Worm (Caenorhabditis elegans): ENCODE data around the gene Y59C2A.2.
"Not testable (repeated sequence)": the region's sequence is repeated elsewhere in the genome, so short reads cannot be mapped to it uniquely, and the experiment has no call there.

Y59C2A.2 gene

DNA sequence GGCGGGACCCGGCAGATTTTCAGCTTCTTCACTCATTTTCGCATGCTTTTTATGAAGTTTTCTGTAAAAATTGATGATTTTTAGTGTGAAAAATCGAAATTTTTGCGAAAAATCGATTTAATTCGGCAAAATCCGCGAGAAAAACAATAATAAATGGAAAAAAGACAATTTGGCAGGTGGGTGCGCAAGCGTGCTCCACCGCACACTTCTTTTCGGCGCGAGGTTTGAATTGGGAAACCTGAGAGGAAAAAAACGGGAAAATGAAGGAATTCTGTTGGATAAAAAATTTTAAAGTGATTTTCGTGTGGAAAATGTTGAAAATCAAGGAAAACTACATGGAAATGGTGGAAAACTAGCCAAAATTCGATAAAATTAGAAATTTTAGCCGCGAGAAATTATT is at the start of gene Y59C2A.2:
TSS of gene Y59C2A.2 (minus strand) at position 61 of the 400 bp plus-strand sequence.
- no peak for TF ChIP-seq ceh-36 (tag; optimal IDR thresholded peaks at IDR 0.05)
- no peak for TF ChIP-seq sea-1 (GFP tag; conservative IDR thresholded peaks at IDR 0.05)
- TF ChIP-seq ets-7 (tag; optimal IDR thresholded peaks at IDR 0.05) = no peak

DNA sequence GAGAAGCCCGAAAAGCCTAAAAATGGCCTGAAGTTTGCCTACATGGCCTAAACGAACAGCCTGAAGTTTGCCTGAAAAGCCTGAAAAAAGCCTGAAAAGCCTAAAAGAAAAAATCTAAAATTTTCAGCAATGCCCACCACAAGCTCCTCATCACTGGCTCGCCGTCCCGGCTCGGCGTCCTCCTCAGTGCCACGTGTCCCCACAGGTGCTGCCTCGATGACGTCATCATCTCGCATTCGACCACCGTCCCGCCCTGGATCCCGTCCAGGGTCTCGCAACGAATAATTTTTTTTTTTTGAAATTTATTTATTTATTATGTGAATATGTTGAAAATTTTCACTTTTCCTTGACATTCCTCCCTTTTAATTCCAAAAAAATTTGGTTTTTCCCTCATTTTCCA is 49.7 kb upstream of the Y59C2A.2 start:
- TF ChIP-seq F13C5.2 (tag; optimal IDR thresholded peaks at IDR 0.05) (no peak), hnd-1 (tag; optimal IDR thresholded peaks at IDR 0.05) (no peak), ets-7 (tag; optimal IDR thresholded peaks at IDR 0.05) (no peak), hmg-4 (GFP tag; optimal IDR thresholded peaks at IDR 0.05) (no peak), B0310.2 (tag; optimal IDR thresholded peaks at IDR 0.05) (no peak), scrt-1 (GFP tag; IDR thresholded peaks at IDR 0.05) (no peak), pes-1 (GFP tag; IDR thresholded peaks at IDR 0.05) (no peak), ceh-13 (GFP tag; optimal IDR thresholded peaks at IDR 0.05) (no peak), sea-1 (GFP tag; conservative IDR thresholded peaks at IDR 0.05) (no peak), ama-1 (optimal IDR thresholded peaks at IDR 0.05) (no peak), hmbx-1 (tag; optimal IDR thresholded peaks at IDR 0.05) (no peak), tbx-11 (GFP tag; IDR thresholded peaks at IDR 0.05) (no peak), flt-1 (GFP tag; IDR thresholded peaks at IDR 0.05) (no peak), ceh-36 (tag; optimal IDR thresholded peaks at IDR 0.05) (no peak), tbx-37 (GFP tag; conservative IDR thresholded peaks at IDR 0.05) (no peak), tra-4 (tag; optimal IDR thresholded peaks at IDR 0.05) (no peak), aly-1 (tag; optimal IDR thresholded peaks at IDR 0.05) (no peak)

DNA sequence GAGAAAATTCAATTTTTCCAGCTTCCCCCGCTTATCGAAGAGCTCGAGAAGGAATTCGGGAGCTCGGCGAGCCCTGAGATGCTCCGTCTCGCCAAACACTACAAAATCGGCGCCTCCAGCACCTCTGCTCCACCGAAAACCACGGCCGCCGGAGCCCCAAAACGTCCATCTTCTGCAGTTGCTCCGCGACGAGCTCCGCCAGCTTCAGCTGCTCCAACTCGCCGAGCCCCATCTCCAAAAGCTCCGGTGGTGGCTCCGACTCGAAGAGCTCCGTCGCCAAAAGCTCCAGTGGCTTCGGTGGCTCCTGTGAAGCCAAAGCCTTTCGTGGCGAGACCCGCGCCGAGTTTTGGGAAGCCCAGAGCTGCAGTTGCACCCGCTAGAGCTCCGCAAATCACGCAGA is 47.7 kb upstream of the Y59C2A.2 start:
- no peak for TF ChIP-seq hnd-1 (tag; optimal IDR thresholded peaks at IDR 0.05)
- TF ChIP-seq ceh-36 (tag; optimal IDR thresholded peaks at IDR 0.05) = no peak
- TF ChIP-seq hmg-4 (GFP tag; optimal IDR thresholded peaks at IDR 0.05) = no peak
- no peak for TF ChIP-seq F13C5.2 (tag; optimal IDR thresholded peaks at IDR 0.05)
- no peak for TF ChIP-seq aly-1 (tag; optimal IDR thresholded peaks at IDR 0.05)
- TF ChIP-seq tra-4 (tag; optimal IDR thresholded peaks at IDR 0.05) = no peak
- no peak for TF ChIP-seq ets-7 (tag; optimal IDR thresholded peaks at IDR 0.05)

DNA sequence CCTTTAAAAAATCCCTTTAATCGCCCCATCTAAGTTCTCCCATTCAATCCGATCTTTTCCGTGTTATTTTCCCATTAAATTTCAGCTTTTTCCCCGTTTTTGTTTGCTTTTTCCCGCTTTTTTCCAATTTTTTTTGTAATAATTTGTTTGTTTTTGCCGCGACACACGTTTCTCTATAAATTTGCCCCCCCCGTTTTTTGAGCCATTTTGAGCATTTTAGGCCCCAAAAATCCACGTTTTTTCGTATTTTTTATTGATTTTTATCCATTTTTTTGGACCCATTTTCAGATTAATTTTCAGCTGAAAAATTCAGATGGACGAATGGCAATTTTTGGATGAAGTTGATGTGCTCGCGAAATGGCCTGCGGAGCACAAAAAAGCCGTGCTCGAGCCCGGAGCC is 39.4 kb upstream of the Y59C2A.2 start, which contains the start of gene F54A3.2:
TSS of gene F54A3.2 (plus strand) at position 301 of the 400 bp plus-strand sequence.
- TF ChIP-seq sea-1 (GFP tag; conservative IDR thresholded peaks at IDR 0.05) (no peak), tbx-11 (GFP tag; IDR thresholded peaks at IDR 0.05) (no peak), F13C5.2 (tag; optimal IDR thresholded peaks at IDR 0.05) (no peak), hnd-1 (tag; optimal IDR thresholded peaks at IDR 0.05) (no peak), aly-1 (tag; optimal IDR thresholded peaks at IDR 0.05) (no peak), B0310.2 (tag; optimal IDR thresholded peaks at IDR 0.05) (no peak), ceh-36 (tag; optimal IDR thresholded peaks at IDR 0.05) (no peak), tbx-37 (GFP tag; conservative IDR thresholded peaks at IDR 0.05) (no peak), pes-1 (GFP tag; IDR thresholded peaks at IDR 0.05) (no peak), hmbx-1 (tag; optimal IDR thresholded peaks at IDR 0.05) (no peak), scrt-1 (GFP tag; IDR thresholded peaks at IDR 0.05) (no peak), ceh-13 (GFP tag; optimal IDR thresholded peaks at IDR 0.05) (no peak), hmg-4 (GFP tag; optimal IDR thresholded peaks at IDR 0.05) (no peak), tra-4 (tag; optimal IDR thresholded peaks at IDR 0.05) (no peak)

DNA sequence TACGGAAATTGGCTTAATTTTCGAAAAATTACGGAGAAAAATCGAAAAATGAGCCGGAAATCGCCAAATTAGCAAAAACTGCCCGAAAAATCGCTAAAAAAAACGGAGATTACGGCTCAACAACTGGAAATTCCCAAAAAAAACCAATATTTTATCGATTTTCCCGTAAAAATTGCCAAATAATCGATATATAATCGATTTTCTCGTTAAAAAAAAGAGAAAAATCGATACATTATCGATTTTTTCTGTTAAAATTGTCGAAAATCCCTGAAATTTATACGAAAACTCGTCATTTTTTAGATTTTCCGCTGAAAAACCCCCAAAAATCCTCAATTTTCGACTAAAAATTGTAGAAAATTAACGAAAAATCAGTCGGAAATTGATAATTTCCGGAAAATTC is 32.4 kb upstream of the Y59C2A.2 start:
- TF ChIP-seq sea-1 (GFP tag; conservative IDR thresholded peaks at IDR 0.05) = no peak
- TF ChIP-seq tbx-37 (GFP tag; conservative IDR thresholded peaks at IDR 0.05) = no peak
- no peak for TF ChIP-seq ets-7 (tag; optimal IDR thresholded peaks at IDR 0.05)
- no peak for TF ChIP-seq hmg-4 (GFP tag; optimal IDR thresholded peaks at IDR 0.05)
- no peak for TF ChIP-seq tra-4 (tag; optimal IDR thresholded peaks at IDR 0.05)
- TF ChIP-seq B0310.2 (tag; optimal IDR thresholded peaks at IDR 0.05) = no peak
- no peak for TF ChIP-seq aly-1 (tag; optimal IDR thresholded peaks at IDR 0.05)
- no peak for TF ChIP-seq hnd-1 (tag; optimal IDR thresholded peaks at IDR 0.05)
- TF ChIP-seq F13C5.2 (tag; optimal IDR thresholded peaks at IDR 0.05) = no peak
- no peak for TF ChIP-seq tbx-11 (GFP tag; IDR thresholded peaks at IDR 0.05)
- TF ChIP-seq hmbx-1 (tag; optimal IDR thresholded peaks at IDR 0.05) = no peak
- TF ChIP-seq scrt-1 (GFP tag; IDR thresholded peaks at IDR 0.05) = no peak
- TF ChIP-seq ama-1 (optimal IDR thresholded peaks at IDR 0.05) = no peak
- no peak for TF ChIP-seq flt-1 (GFP tag; IDR thresholded peaks at IDR 0.05)
- TF ChIP-seq ceh-13 (GFP tag; optimal IDR thresholded peaks at IDR 0.05) = no peak
- TF ChIP-seq ceh-36 (tag; optimal IDR thresholded peaks at IDR 0.05) = no peak
- TF ChIP-seq pes-1 (GFP tag; IDR thresholded peaks at IDR 0.05) = no peak

DNA sequence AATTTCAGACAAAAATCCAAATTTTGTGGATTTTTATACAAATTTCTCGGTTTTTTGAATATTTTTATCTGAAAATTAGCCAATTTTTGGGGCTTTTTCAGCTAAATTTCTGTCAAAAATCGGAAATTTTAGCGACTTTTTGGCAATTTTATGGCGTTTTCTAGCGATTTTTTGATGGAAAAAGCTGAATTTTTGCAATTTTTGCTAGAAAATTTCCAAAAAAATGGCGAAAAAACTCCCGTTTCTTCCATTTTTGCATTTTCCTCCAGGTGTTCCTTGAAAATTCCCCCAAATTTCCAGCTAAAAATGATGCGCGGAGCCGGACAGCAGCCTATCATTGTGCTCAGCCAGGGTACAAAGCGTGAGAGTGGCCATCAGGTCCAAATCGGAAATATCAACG is 29.3 kb upstream of the Y59C2A.2 start, which contains the start of gene cct-3:
TSS of gene cct-3 (plus strand) at position 301 of the 400 bp plus-strand sequence.
- TF ChIP-seq ceh-36 (tag; optimal IDR thresholded peaks at IDR 0.05) = no peak
- no peak for TF ChIP-seq pes-1 (GFP tag; IDR thresholded peaks at IDR 0.05)
- no peak for TF ChIP-seq ama-1 (optimal IDR thresholded peaks at IDR 0.05)
- no peak for TF ChIP-seq ceh-13 (GFP tag; optimal IDR thresholded peaks at IDR 0.05)
- TF ChIP-seq ets-7 (tag; optimal IDR thresholded peaks at IDR 0.05) = no peak
- TF ChIP-seq aly-1 (tag; optimal IDR thresholded peaks at IDR 0.05) = no peak
- TF ChIP-seq hmg-4 (GFP tag; optimal IDR thresholded peaks at IDR 0.05) = no peak
- TF ChIP-seq hmbx-1 (tag; optimal IDR thresholded peaks at IDR 0.05) = no peak
- TF ChIP-seq tbx-37 (GFP tag; conservative IDR thresholded peaks at IDR 0.05) = no peak
- TF ChIP-seq B0310.2 (tag; optimal IDR thresholded peaks at IDR 0.05) = no peak
- no peak for TF ChIP-seq tbx-11 (GFP tag; IDR thresholded peaks at IDR 0.05)

DNA sequence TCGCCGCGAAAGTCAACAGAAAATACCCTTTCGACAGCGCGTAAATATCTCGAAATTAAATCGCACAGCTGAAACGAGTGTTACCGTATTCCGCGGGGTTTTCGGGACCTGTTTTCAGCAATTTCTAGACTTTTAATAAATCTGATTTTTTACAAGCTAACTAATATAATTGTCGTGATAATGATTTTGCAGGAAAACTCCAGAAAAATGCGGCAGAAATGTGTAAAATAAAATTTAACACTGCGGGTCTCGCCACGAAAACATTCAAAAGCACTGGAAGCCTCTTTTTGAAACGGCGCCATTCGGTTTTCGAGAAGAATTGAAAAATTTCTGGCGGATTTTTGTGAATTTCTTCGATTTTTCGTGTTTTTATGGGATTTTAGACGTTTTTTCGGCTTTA is 28.5 kb upstream of the Y59C2A.2 start, which contains the start of gene F54A3.6:
TSS of gene F54A3.6 (minus strand) at position 42 of the 400 bp plus-strand sequence.
- TF ChIP-seq ama-1 (optimal IDR thresholded peaks at IDR 0.05); sea-1 (GFP tag; conservative IDR thresholded peaks at IDR 0.05); hnd-1 (tag; optimal IDR thresholded peaks at IDR 0.05): not testable (repeated sequence)

DNA sequence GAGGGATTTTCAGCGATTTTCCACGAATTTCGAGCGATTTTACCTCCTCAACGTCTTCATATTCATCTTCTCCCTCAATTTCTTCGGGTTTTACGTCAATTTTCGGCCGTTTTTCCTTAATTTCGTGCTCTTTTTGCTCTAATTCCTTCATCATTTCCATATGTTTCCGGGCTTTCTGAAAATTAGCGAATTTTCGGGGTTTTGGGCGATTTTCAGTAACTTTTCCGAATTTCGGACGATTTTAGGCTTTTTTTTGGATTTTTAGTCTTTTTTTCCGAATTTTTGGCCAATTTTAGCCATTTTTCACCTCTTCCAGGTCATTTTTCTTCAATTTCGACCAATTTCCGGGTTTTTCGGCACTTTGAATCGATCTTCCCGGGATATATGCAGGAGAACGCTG is 26.4 kb upstream of the Y59C2A.2 start:
- no peak for TF ChIP-seq tbx-37 (GFP tag; conservative IDR thresholded peaks at IDR 0.05)
